Fruit fly (Drosophila melanogaster) Kc167 (cell line): ENCODE measurements around the gene CG4404.

ENCODE experiments used
- Myc ChIP-seq: fragments of >200 bp; optimal IDR thresholded peaks from 2 replicates; lab custom pipeline; 2017; ENCODE audit warnings: missing external identifiers
- Sin3A ChIP-seq: fragments of >200 bp; optimal IDR thresholded peaks from 2 replicates; lab custom pipeline; 2018; ENCODE audit warnings: missing external identifiers
- insv ChIP-seq: fragments of >200 bp; optimal IDR thresholded peaks from 3 replicates; lab custom pipeline; 2018; ENCODE audit warnings: missing external identifiers
- ttk ChIP-seq: sonication (Bioruptor generic); optimal IDR thresholded peaks from 2 replicates; lab custom pipeline; 2017; ENCODE audit warnings: missing external identifiers

DNA sequence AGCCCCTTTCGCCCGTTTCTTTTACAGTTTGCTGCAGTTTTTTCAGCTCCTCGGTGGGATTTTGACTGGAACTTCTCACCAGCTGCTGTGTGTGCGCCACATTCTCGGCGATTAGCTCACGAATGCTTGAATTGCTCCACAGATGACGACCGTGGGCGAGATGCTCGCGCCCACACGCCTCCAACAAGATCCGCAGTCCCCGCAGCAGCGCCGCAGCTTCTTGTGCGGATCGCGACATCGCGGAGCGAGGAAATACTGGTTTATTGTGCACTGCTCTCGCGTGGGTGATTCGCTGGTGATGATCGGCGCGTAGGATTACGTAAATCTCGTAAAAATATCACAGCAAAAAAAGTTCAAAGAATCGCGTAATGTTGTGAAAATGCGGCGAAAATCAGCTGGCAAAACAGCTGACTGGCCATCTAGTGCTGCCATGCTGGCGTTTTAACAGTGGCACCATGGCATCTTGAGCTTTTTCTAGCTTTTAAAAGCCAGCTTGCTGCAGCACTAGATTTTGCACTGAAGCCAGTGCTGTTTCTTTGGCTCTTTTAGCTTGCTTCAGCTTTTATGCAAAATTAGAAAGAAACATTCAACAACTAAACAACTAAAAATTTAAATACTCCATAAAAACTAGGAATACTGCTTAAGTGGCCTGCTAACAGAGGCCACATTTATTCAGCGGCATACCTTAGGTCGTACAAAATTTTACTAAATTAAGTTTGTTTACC lies 4.9 kb downstream of the CG4404 start, which contains the start of gene Coq8:
- TF ChIP-seq Sin3A (lab: Kevin White, UChicago) (no peak), Myc (lab: Kevin White, UChicago) (no peak), ttk (lab: Kevin White, UChicago) (no peak), insv (lab: Kevin White, UChicago) (no peak)
